Fruit fly (Drosophila melanogaster) S2 (cell line): Measurements from ENCODE around the gene TwdlY.

Experiments
- CG8478 ChIP-seq: fragments of >200 bp; optimal IDR thresholded peaks from 2 replicates; lab custom pipeline; 2018
- CTCF ChIP-seq, 2 experiments: fragments of >200 bp; optimal IDR thresholded peaks; 2 replicates each; lab custom pipeline; 2018

DNA sequence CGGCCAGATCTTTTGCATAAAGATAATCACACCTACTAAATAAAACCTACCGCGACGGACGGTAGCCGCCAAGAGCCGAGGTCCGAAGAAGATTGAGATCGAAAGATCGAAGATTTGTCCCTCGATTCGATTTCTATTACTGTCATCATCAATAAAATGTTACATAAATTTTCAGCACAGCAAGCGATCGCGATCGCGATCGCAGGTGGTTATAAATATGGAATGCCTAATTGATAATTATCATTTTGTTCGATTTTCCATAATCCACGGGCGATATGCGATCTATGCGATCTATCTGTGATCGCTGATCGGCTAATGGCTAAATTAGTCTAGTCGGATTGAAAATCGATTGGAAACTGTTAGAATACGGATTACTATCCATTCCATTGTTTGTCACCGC, 1.5 kb upstream of the TwdlY start:
- no peak for TF ChIP-seq CG8478 (lab: Kevin White, UChicago)
- TF ChIP-seq CTCF (optimal IDR thresholded peaks at IDR 0.05; lab: Kevin White, UChicago), result no peak
